Worm (Caenorhabditis elegans): Measurements from ENCODE around the gene R13A1.10.

Gene R13A1.10

DNA sequence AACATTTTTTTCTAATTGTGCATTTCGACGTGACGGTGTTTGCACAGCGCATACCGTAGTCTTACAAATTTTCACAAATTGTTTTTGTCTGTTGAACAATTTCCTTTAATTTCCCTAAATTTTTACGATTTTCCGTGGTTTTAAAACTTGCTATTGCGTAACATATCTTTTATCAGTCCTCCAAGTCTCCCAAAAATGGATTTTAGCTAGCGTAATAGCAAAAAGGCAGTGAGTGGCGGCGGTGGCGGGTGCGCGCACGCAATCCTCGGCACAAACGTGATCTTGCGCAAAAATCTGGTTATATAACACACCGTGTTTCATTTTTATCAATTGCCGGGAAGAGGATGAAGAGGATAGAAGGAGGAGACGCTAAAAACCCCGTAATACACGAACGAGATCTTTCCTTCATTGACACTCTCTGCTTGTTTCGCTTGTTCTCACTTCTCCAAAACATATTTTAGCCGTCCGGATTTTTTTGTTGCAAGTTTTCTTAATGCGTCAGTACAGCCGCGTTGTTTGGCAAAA lies 9.3 kb upstream of the R13A1.10 start:
- TF ChIP-seq mxl-3 (GFP tag; optimal IDR thresholded peaks at IDR 0.05) (peak; percentile 52), nhr-48 (tag; optimal IDR thresholded peaks at IDR 0.05) (peak; percentile 31), hlh-11 (tag; optimal IDR thresholded peaks at IDR 0.05) (peak; percentile 20), mdt-29 (GFP tag; IDR thresholded peaks at IDR 0.05) (no peak), fos-1 (tag; optimal IDR thresholded peaks at IDR 0.05) (no peak), lsy-2 (tag; optimal IDR thresholded peaks at IDR 0.05) (peak in 1 of 2 experiments; percentile 26), php-3 (GFP tag; IDR thresholded peaks at IDR 0.05) (0 out of 2 replicates have a peak, but pooled peaks have one; percentile 7), unc-62 (GFP tag; optimal IDR thresholded peaks at IDR 0.05 in 1 of 2) (peak in 1 of 2 experiments; percentile 17), unc-62 (tag; optimal IDR thresholded peaks at IDR 0.05) (no peak)

- TF ChIP-seq nhr-25 (tag; optimal IDR thresholded peaks at IDR 0.05; ENCODE audit: borderline replicate concordance, insufficient read depth) (no peak), ctbp-1 (GFP tag; IDR thresholded peaks at IDR 0.05) (no peak), lin-29 (GFP tag; IDR thresholded peaks at IDR 0.05) (no peak), ceh-20 (GFP tag; IDR thresholded peaks at IDR 0.05) (no peak), F44E2.7 (GFP tag; IDR thresholded peaks at IDR 0.05) (no peak), hlh-11 (tag; optimal IDR thresholded peaks at IDR 0.05) (peak; percentile 77), nhr-102 (tag; optimal IDR thresholded peaks at IDR 0.05) (no peak), F49E8.2 (tag; optimal IDR thresholded peaks at IDR 0.05; ENCODE audit: borderline replicate concordance) (no peak), unc-62 (GFP tag; optimal IDR thresholded peaks at IDR 0.05 in 1 of 2) (peak in 1 of 2 experiments; percentile 63), unc-62 (tag; optimal IDR thresholded peaks at IDR 0.05) (no peak), madf-9 (GFP tag; conservative IDR thresholded peaks at IDR 0.05) (0 out of 2 replicates have a peak, but pooled peaks have one; percentile 22), ztf-11 (tag; optimal IDR thresholded peaks at IDR 0.05) (no peak), egl-27 (tag; optimal IDR thresholded peaks at IDR 0.05) (no peak), pha-4 (GFP tag; IDR thresholded peaks at IDR 0.05) (no peak), pha-4 (tag; optimal IDR thresholded peaks at IDR 0.05) (no peak), daf-8 (GFP tag; IDR thresholded peaks at IDR 0.05) (no peak), zip-2 (tag; optimal IDR thresholded peaks at IDR 0.05) (no peak), egl-43 (GFP tag; IDR thresholded peaks at IDR 0.05) (peak; percentile 75), Y75B8A.6 (GFP tag; IDR thresholded peaks at IDR 0.05) (no peak), mes-2 (tag; optimal IDR thresholded peaks at IDR 0.05; ENCODE audit: poor library complexity, severe bottlenecking) (peak; percentile 38), ZK337.2 (GFP tag; IDR thresholded peaks at IDR 0.05) (no peak), lir-3 (tag; optimal IDR thresholded peaks at IDR 0.05) (no peak), F10B5.3 (tag; optimal IDR thresholded peaks at IDR 0.05) (no peak), php-3 (GFP tag; IDR thresholded peaks at IDR 0.05) (peak; percentile 62; the same call in 1 of the 2 replicates), hif-1 (tag; optimal IDR thresholded peaks at IDR 0.05) (no peak), nhr-11 (tag; optimal IDR thresholded peaks at IDR 0.05) (peak; percentile 57), nhr-42 (GFP tag; IDR thresholded peaks at IDR 0.05) (0 out of 2 replicates have a peak, but pooled peaks have one; percentile 43), D1046.2 (GFP tag; IDR thresholded peaks at IDR 0.05) (no peak), fos-1 (tag; optimal IDR thresholded peaks at IDR 0.05) (no peak), cey-2 (tag; optimal IDR thresholded peaks at IDR 0.05; ENCODE audit: borderline replicate concordance, insufficient read depth) (no peak), lin-13 (GFP tag; optimal IDR thresholded peaks at IDR 0.05) (no peak), ceh-82 (tag; optimal IDR thresholded peaks at IDR 0.05) (no peak), arid-1 (GFP tag; conservative IDR thresholded peaks at IDR 0.05) (no peak), zfp-3 (GFP tag; conservative IDR thresholded peaks at IDR 0.05) (no peak), nhr-6 (tag; optimal IDR thresholded peaks at IDR 0.05) (no peak), saeg-2 (GFP tag; IDR thresholded peaks at IDR 0.05) (no peak), mdt-29 (GFP tag; IDR thresholded peaks at IDR 0.05) (no peak), ceh-32 (tag; optimal IDR thresholded peaks at IDR 0.05; ENCODE audit: poor library complexity) (no peak), Y48G9A.11 (GFP tag; IDR thresholded peaks at IDR 0.05) (no peak), hmg-1.1 (GFP tag; IDR thresholded peaks at IDR 0.05) (peak; percentile 80), nhr-76 (tag; optimal IDR thresholded peaks at IDR 0.05) (no peak), daf-19 (GFP tag; conservative IDR thresholded peaks at IDR 0.05) (no peak), pqm-1 (tag; optimal IDR thresholded peaks at IDR 0.05) (peak; percentile 96), ceh-44 (GFP tag; IDR thresholded peaks at IDR 0.05) (no peak)
These were observed 8.5 kb upstream of the R13A1.10 start for ce11 chrIV:7235382-7235917.
